Worm (Caenorhabditis elegans): ENCODE data around the gene C41H7.9.

DNA sequence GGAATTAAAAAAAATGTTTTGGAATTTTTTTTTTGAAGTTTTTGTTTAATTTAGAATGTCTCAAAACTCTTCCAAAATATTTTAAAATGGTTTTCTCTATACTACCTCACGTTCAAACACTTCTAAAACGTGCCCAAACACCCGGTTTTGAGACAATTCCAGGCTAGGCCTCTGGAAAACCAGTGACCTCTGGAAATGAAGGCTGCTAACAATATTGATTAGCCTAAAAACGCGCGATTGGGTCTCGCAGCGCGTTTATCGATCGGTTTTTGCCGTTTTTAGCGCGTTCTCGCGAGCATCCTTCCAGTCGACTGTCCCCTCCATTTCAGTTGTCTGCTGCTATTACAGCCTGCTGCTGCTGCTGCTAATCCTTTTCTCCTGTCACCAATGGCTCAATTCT is 48.7 kb upstream of the C41H7.9 start, which contains the start of gene Y25C1A.6:
- no peak for TF ChIP-seq egl-27 (tag; optimal IDR thresholded peaks at IDR 0.05)
- no peak for TF ChIP-seq fkh-10 (GFP tag; optimal IDR thresholded peaks at IDR 0.05)
- TF ChIP-seq ceh-16 (tag; optimal IDR thresholded peaks at IDR 0.05) = no peak
- no peak for TF ChIP-seq ztf-11 (tag; optimal IDR thresholded peaks at IDR 0.05)
- no peak for TF ChIP-seq unc-39 (tag; optimal IDR thresholded peaks at IDR 0.05)
- TF ChIP-seq aly-2 (tag; optimal IDR thresholded peaks at IDR 0.05) = no peak
- no peak for TF ChIP-seq snpc-4 (tag; optimal IDR thresholded peaks at IDR 0.05)
- TF ChIP-seq skn-1 (tag; optimal IDR thresholded peaks at IDR 0.05) = no peak

Measured in whole organism, L3 larva.